Worm (Caenorhabditis elegans): Measurements from ENCODE around the gene chtb-2.

The chtb-2 gene

ce11 chrIII:6452278-6452677 lies 30.7 kb upstream of the chtb-2 start, which contains the start of gene set-1:
Gene set-1, minus strand, starts transcription at chrIII:6452378.
- TF ChIP-seq nhr-11 (tag; optimal IDR thresholded peaks at IDR 0.05) (no peak), mml-1 (tag; optimal IDR thresholded peaks at IDR 0.05) (no peak), lsy-12 (tag; optimal IDR thresholded peaks at IDR 0.05) (no peak), sea-2 (GFP tag; optimal IDR thresholded peaks at IDR 0.05) (no peak), ztf-11 (tag; optimal IDR thresholded peaks at IDR 0.05) (no peak), unc-39 (tag; optimal IDR thresholded peaks at IDR 0.05) (no peak), nhr-67 (tag; optimal IDR thresholded peaks at IDR 0.05) (no peak), zag-1 (tag; optimal IDR thresholded peaks at IDR 0.05) (no peak), ceh-16 (tag; optimal IDR thresholded peaks at IDR 0.05) (no peak), nhr-77 (tag; optimal IDR thresholded peaks at IDR 0.05) (no peak), elt-2 (tag; optimal IDR thresholded peaks at IDR 0.05) (no peak), skn-1 (tag; optimal IDR thresholded peaks at IDR 0.05) (no peak), lin-39 (tag; optimal IDR thresholded peaks at IDR 0.05) (no peak), mdl-1 (tag; optimal IDR thresholded peaks at IDR 0.05) (no peak), snpc-4 (tag; optimal IDR thresholded peaks at IDR 0.05) (no peak), elt-3 (tag; optimal IDR thresholded peaks at IDR 0.05) (no peak)

- TF ChIP-seq ceh-28 (tag; optimal IDR thresholded peaks at IDR 0.05) (no peak), ama-1 (optimal IDR thresholded peaks at IDR 0.05) (peak; percentile 8), nfya-1 (tag; optimal IDR thresholded peaks at IDR 0.05; ENCODE audit: insufficient read depth) (peak; percentile 39), pha-4 (tag; optimal IDR thresholded peaks at IDR 0.05) (peak; percentile 37)
Observed at ce11 chrIII:6452683-6453082, 30.3 kb upstream of the chtb-2 start.

- TF ChIP-seq jun-1 (tag; optimal IDR thresholded peaks at IDR 0.05) (peak; percentile 63), nhr-77 (tag; optimal IDR thresholded peaks at IDR 0.05) (no peak), snpc-4 (tag; optimal IDR thresholded peaks at IDR 0.05) (peak; percentile 88), nhr-43 (tag; optimal IDR thresholded peaks at IDR 0.05; ENCODE audit: poor library complexity, severe bottlenecking) (peak; percentile 73), ceh-9 (tag; optimal IDR thresholded peaks at IDR 0.05) (no peak), R02D3.7 (tag; optimal IDR thresholded peaks at IDR 0.05) (peak; percentile 64), nhr-67 (tag; optimal IDR thresholded peaks at IDR 0.05) (no peak), elt-1 (tag; optimal IDR thresholded peaks at IDR 0.05) (no peak), unc-62 (GFP tag; optimal IDR thresholded peaks at IDR 0.05) (no peak), egl-27 (tag; optimal IDR thresholded peaks at IDR 0.05) (peak; percentile 60), ceh-16 (tag; optimal IDR thresholded peaks at IDR 0.05) (no peak), ceh-82 (tag; optimal IDR thresholded peaks at IDR 0.05) (peak; percentile 0), aly-2 (tag; optimal IDR thresholded peaks at IDR 0.05) (no peak), hmg-11 (tag; optimal IDR thresholded peaks at IDR 0.05) (peak; percentile 94), daf-12 (tag; optimal IDR thresholded peaks at IDR 0.05) (no peak), ztf-4 (tag; optimal IDR thresholded peaks at IDR 0.05) (no peak), eor-1 (tag; optimal IDR thresholded peaks at IDR 0.05) (no peak), nhr-25 (tag; optimal IDR thresholded peaks at IDR 0.05) (peak; percentile 87), unc-39 (tag; optimal IDR thresholded peaks at IDR 0.05) (no peak), pqm-1 (tag; optimal IDR thresholded peaks at IDR 0.05) (peak; percentile 82), fos-1 (tag; optimal IDR thresholded peaks at IDR 0.05) (no peak), ceh-28 (tag; optimal IDR thresholded peaks at IDR 0.05) (peak; percentile 27), elt-2 (tag; optimal IDR thresholded peaks at IDR 0.05) (peak; percentile 61), lsy-12 (tag; optimal IDR thresholded peaks at IDR 0.05) (peak; percentile 69), tbx-2 (tag; optimal IDR thresholded peaks at IDR 0.05) (peak; percentile 20), sea-2 (GFP tag; optimal IDR thresholded peaks at IDR 0.05) (no peak), nhr-12 (tag; optimal IDR thresholded peaks at IDR 0.05) (no peak), ZK546.5 (tag; optimal IDR thresholded peaks at IDR 0.05) (no peak), zag-1 (tag; optimal IDR thresholded peaks at IDR 0.05) (no peak), nfya-1 (tag; optimal IDR thresholded peaks at IDR 0.05; ENCODE audit: insufficient read depth) (peak; percentile 81), egl-5 (tag; optimal IDR thresholded peaks at IDR 0.05) (peak; percentile 8), mml-1 (tag; optimal IDR thresholded peaks at IDR 0.05) (no peak), nhr-23 (tag; optimal IDR thresholded peaks at IDR 0.05) (peak; percentile 90), fkh-2 (tag; optimal IDR thresholded peaks at IDR 0.05) (no peak), nhr-237 (tag; optimal IDR thresholded peaks at IDR 0.05) (no peak), elt-3 (tag; optimal IDR thresholded peaks at IDR 0.05) (no peak), lin-39 (tag; optimal IDR thresholded peaks at IDR 0.05) (peak; percentile 58), nhr-28 (tag; optimal IDR thresholded peaks at IDR 0.05) (no peak), lin-15B (tag; optimal IDR thresholded peaks at IDR 0.05) (peak; percentile 84), nhr-11 (tag; optimal IDR thresholded peaks at IDR 0.05) (peak; percentile 29), mdl-1 (tag; optimal IDR thresholded peaks at IDR 0.05) (peak; percentile 0), pha-4 (tag; optimal IDR thresholded peaks at IDR 0.05) (peak; percentile 84), fkh-10 (GFP tag; optimal IDR thresholded peaks at IDR 0.05) (no peak), skn-1 (tag; optimal IDR thresholded peaks at IDR 0.05) (no peak), ama-1 (optimal IDR thresholded peaks at IDR 0.05) (peak; percentile 32), nhr-76 (tag; optimal IDR thresholded peaks at IDR 0.05) (no peak), ztf-11 (tag; optimal IDR thresholded peaks at IDR 0.05) (no peak)
Observed at ce11 chrIII:6453665-6454064, 29.4 kb upstream of the chtb-2 start.
